Worm (Caenorhabditis elegans) whole organism, dauer: ENCODE measurements around the gene srw-1.

Experiments
- unc-62 ChIP-seq: sonication (generic microtip); optimal IDR thresholded peaks from 2 replicates; lab custom pipeline; 2017; ENCODE audit warnings: missing biosample characterization, missing genetic modification reagents, missing genetic modification characterization

srw-1 gene

DNA sequence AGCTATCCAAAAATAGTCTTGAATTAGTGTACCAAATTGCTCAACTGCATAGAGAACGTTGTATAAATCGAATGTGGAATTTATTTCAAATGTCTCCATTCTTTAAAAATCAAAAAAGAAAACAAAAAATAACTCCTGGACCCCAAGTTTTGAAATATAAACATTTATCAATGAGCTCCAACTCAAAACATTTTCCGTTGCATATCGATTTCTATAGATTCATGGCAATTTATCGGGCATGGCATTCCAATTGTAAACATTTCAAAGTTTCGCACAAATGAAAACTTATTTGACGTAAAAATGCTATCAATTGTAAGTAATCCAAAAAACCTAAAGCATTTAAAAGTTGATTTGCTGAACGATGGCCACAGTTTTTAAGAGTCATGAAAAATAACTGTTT is 40.5 kb downstream of the srw-1 start, which contains the start of gene srw-12:
Gene srw-12, minus strand, starts transcription at position 101 of the 400 bp plus-strand sequence.
- no peak for TF ChIP-seq unc-62 (GFP tag; lab: Kevin White, UChicago)

DNA sequence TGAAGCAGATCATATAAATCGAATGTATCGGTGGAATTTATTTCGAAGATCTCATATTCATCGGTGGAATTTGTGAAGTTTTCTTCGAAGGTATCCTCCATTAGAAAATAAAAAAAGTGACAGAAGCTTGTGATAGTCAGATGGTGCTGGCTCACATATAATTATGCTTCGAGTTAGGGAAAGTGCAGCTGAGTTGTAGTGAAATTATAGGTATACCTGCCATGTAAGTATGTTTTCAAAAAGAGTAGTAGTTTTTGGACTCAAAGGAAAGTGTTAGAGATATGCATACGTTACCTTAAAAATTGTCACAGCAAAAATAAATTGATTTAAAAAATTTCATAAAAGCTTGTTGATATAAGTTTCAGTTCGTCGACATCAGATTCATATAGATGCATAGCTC is 42.2 kb downstream of the srw-1 start, which contains the start of gene srw-11:
Gene srw-11, minus strand, starts transcription at position 101 of the 400 bp plus-strand sequence.
- TF ChIP-seq unc-62 (GFP tag; lab: Kevin White, UChicago): no peak

DNA sequence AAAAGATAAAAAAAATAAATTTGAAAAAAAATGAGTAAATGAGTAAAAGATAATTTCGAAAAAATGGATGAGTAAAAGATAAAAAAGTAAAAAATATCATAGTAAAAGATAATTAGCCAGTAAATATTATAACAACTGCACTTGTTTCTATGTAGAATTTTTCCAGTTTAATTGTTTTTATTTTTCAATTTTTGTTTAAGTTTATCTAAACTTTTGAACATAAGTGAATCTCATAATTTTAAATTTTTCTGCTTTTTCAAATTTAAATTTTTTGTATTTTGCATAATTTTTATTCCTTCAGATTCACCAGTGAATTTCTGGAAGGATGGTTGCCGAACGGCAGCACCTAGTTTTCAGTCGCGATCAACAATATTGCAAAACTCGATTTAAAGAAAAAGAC is 43.2 kb downstream of the srw-1 start, which contains the start of gene chil-12:
Gene chil-12, plus strand, starts transcription at position 301 of the 400 bp plus-strand sequence.
- TF ChIP-seq unc-62 (GFP tag; lab: Kevin White, UChicago): no peak

DNA sequence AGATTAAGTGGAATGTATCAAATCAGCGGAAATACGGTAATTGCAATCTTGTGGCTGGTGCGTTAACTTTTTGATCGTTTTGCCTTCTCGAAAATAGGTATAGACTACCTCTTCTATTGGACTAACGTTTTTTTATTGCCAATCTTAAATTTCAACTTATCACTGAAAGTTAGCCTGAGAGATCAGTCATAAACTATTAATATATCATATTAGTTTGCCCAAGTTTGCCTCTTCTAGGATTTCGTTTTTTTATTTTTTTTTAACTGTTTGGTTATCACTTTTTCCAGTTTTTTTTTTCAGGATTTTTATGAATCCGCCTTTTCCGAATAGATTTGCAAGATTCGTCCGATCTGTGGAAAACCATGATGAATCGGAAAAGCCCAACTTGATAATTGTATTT is 46.4 kb downstream of the srw-1 start, which contains the start of gene kin-30:
Gene kin-30, plus strand, starts transcription at position 301 of the 400 bp plus-strand sequence.
- TF ChIP-seq unc-62 (GFP tag; lab: Kevin White, UChicago): no peak
